Worm (Caenorhabditis elegans): ENCODE results near the gene nhr-119.

ce11 chrII:2749595-2750048 is 50.8 kb downstream of the nhr-119 start, which contains the start of gene F29A7.4:
- TF ChIP-seq elt-3 (tag; optimal IDR thresholded peaks at IDR 0.05) (no peak), ceh-82 (tag; optimal IDR thresholded peaks at IDR 0.05) (no peak), lin-15B (tag; optimal IDR thresholded peaks at IDR 0.05) (no peak), nhr-12 (tag; optimal IDR thresholded peaks at IDR 0.05) (no peak), nhr-23 (tag; optimal IDR thresholded peaks at IDR 0.05) (no peak)

Data from whole organism, L3 larva.